Worm (Caenorhabditis elegans): ENCODE measurements around the gene citk-2.

citk-2 gene

ce11 chrII:5042381-5042930, 43.1 kb downstream of the citk-2 start (continued):
- TF ChIP-seq fkh-10 (GFP tag; optimal IDR thresholded peaks at IDR 0.05) = peak; percentile 63
- TF ChIP-seq fos-1 (tag; optimal IDR thresholded peaks at IDR 0.05) = no peak
- no peak for TF ChIP-seq ceh-8 (GFP tag; optimal IDR thresholded peaks at IDR 0.05)
- TF ChIP-seq sox-4 (tag; optimal IDR thresholded peaks at IDR 0.05) = no peak
- TF ChIP-seq lin-35 (GFP tag; optimal IDR thresholded peaks at IDR 0.05) = no peak
- no peak for TF ChIP-seq dpl-1 (GFP tag; optimal IDR thresholded peaks at IDR 0.05)
- no peak for TF ChIP-seq hlh-4 (tag; optimal IDR thresholded peaks at IDR 0.05)
- peak; percentile 78 for TF ChIP-seq lin-14 (GFP tag; optimal IDR thresholded peaks at IDR 0.05)
- TF ChIP-seq pqm-1 (tag; optimal IDR thresholded peaks at IDR 0.05) = no peak
- TF ChIP-seq lin-13 (GFP tag; optimal IDR thresholded peaks at IDR 0.05) = no peak
- no peak for TF ChIP-seq ztf-4 (tag; optimal IDR thresholded peaks at IDR 0.05)
- TF ChIP-seq nhr-28 (tag; optimal IDR thresholded peaks at IDR 0.05) = no peak
- no peak for TF ChIP-seq unc-62 (GFP tag; optimal IDR thresholded peaks at IDR 0.05)
- no peak for TF ChIP-seq tlp-1 (tag; optimal IDR thresholded peaks at IDR 0.05)
- TF ChIP-seq lsy-2 (tag; optimal IDR thresholded peaks at IDR 0.05) = peak in 1 of 2 experiments; percentile 28
- no peak for TF ChIP-seq ceh-88 (GFP tag; IDR thresholded peaks at IDR 0.05)
- TF ChIP-seq lir-3 (tag; optimal IDR thresholded peaks at IDR 0.05; ENCODE audit: poor library complexity) = no peak
- TF ChIP-seq jun-1 (tag; optimal IDR thresholded peaks at IDR 0.05) = no peak
- no peak for TF ChIP-seq irx-1 (tag; optimal IDR thresholded peaks at IDR 0.05)
- TF ChIP-seq aly-2 (tag; optimal IDR thresholded peaks at IDR 0.05) = no peak
- TF ChIP-seq elt-2 (tag; optimal IDR thresholded peaks at IDR 0.05) = no peak
- peak; percentile 8 for TF ChIP-seq mep-1 (tag; optimal IDR thresholded peaks at IDR 0.05)
- TF ChIP-seq elt-3 (tag; optimal IDR thresholded peaks at IDR 0.05) = no peak
- TF ChIP-seq ztf-11 (tag; optimal IDR thresholded peaks at IDR 0.05) = no peak
- no peak for TF ChIP-seq alr-1 (tag; optimal IDR thresholded peaks at IDR 0.05; ENCODE audit: borderline replicate concordance)
- TF ChIP-seq C34B4.2 (tag; optimal IDR thresholded peaks at IDR 0.05) = no peak
- TF ChIP-seq unc-30 (tag; optimal IDR thresholded peaks at IDR 0.05) = no peak
- TF ChIP-seq ceh-90 (tag; optimal IDR thresholded peaks at IDR 0.05) = no peak
- no peak for TF ChIP-seq nhr-20 (tag; optimal IDR thresholded peaks at IDR 0.05)
- no peak for TF ChIP-seq pag-3 (tag; optimal IDR thresholded peaks at IDR 0.05; ENCODE audit: borderline replicate concordance, insufficient read depth)
- TF ChIP-seq zag-1 (tag; optimal IDR thresholded peaks at IDR 0.05) = no peak
- no peak for TF ChIP-seq hlh-17 (GFP tag; optimal IDR thresholded peaks at IDR 0.05; ENCODE audit: borderline replicate concordance)
- no peak for TF ChIP-seq sptf-1 (tag; optimal IDR thresholded peaks at IDR 0.05)
- TF ChIP-seq lin-15B (tag; optimal IDR thresholded peaks at IDR 0.05) = no peak
- TF ChIP-seq F16B12.6 (tag; optimal IDR thresholded peaks at IDR 0.05) = no peak
- no peak for TF ChIP-seq nhr-12 (tag; optimal IDR thresholded peaks at IDR 0.05)
- TF ChIP-seq tbx-2 (tag; optimal IDR thresholded peaks at IDR 0.05) = no peak
- no peak for TF ChIP-seq hpl-2 (GFP tag; optimal IDR thresholded peaks at IDR 0.05)
- peak; percentile 57 for TF ChIP-seq unc-86 (tag; optimal IDR thresholded peaks at IDR 0.05)
- TF ChIP-seq snu-23 (GFP tag; optimal IDR thresholded peaks at IDR 0.05) = peak; percentile 8
- TF ChIP-seq mef-2 (tag; optimal IDR thresholded peaks at IDR 0.05) = no peak
- no peak for TF ChIP-seq snpc-4 (tag; optimal IDR thresholded peaks at IDR 0.05)
- TF ChIP-seq C16A3.4 (tag; optimal IDR thresholded peaks at IDR 0.05) = no peak
- TF ChIP-seq fkh-8 (tag; optimal IDR thresholded peaks at IDR 0.05) = peak; percentile 36
